Worm (Caenorhabditis elegans): ENCODE results near the gene cri-2.

ce11 chrV:8217118-8217517 lies 15.5 kb downstream of the cri-2 start:
- TF ChIP-seq nhr-11 (tag; optimal IDR thresholded peaks at IDR 0.05) (no peak), T23F11.4 (GFP tag; optimal IDR thresholded peaks at IDR 0.05) (no peak), pqm-1 (tag; optimal IDR thresholded peaks at IDR 0.05) (no peak)
